Worm (Caenorhabditis elegans): ENCODE results near the gene C28A5.6.

DNA sequence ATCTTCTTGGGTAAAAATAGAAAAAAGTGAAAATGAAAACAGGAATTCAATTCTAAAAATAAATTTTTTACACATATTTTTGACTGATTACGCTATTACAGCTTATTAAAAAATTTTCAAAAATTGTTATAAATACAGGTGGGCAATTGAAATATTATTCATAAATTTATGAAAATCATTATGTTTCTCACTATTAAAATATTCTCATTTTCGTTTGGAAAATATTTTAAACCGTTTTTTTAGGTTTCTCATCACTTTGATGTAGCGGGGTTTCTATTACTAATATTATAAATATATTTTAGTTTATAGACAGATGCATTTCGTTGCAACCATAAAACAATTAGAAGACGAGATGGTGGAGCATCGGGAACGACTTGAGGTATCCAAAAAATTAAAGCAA, 32.2 kb downstream of the C28A5.6 start, which contains the start of gene R07E5.5:
- TF ChIP-seq elt-1 (tag; optimal IDR thresholded peaks at IDR 0.05; ENCODE audit: borderline replicate concordance, insufficient read depth): no peak
- no peak for TF ChIP-seq mep-1 (tag; optimal IDR thresholded peaks at IDR 0.05)
- no peak for TF ChIP-seq nhr-237 (tag; optimal IDR thresholded peaks at IDR 0.05)
- no peak for TF ChIP-seq unc-62 (GFP tag; optimal IDR thresholded peaks at IDR 0.05)
- TF ChIP-seq ceh-83 (GFP tag; optimal IDR thresholded peaks at IDR 0.05): no peak
- TF ChIP-seq snpc-4 (tag; optimal IDR thresholded peaks at IDR 0.05): no peak

Data from whole organism, mixed stage, embryonic.